Fruit fly (Drosophila melanogaster) whole organism, wandering third instar larva: ENCODE results near the gene CG10343.

ENCODE experiments used
- Abd-B ChIP-seq: fragments of >200 bp; optimal IDR thresholded peaks from 2 replicates; lab custom pipeline; 2017; ENCODE audit warnings: missing biosample characterization, missing genetic modification characterization
- CG32264 ChIP-seq: fragments of 200-800 bp; sonication (Bioruptor generic); optimal IDR thresholded peaks from 2 replicates; lab custom pipeline; 2016; ENCODE audit warnings: missing biosample characterization, missing genetic modification characterization
- CG9705 ChIP-seq: fragments of 200-800 bp; sonication (Bioruptor generic); optimal IDR thresholded peaks from 2 replicates; lab custom pipeline; 2018; ENCODE audit warnings: missing biosample characterization, mild to moderate bottlenecking, missing genetic modification characterization
- CrebA ChIP-seq: fragments of 200-800 bp; sonication (Bioruptor generic); optimal IDR thresholded peaks from 2 replicates; lab custom pipeline; 2016; ENCODE audit warnings: missing biosample characterization, mild to moderate bottlenecking, missing genetic modification characterization, borderline replicate concordance
- Dfd ChIP-seq: fragments of >200 bp; optimal IDR thresholded peaks from 2 replicates; lab custom pipeline; 2017; ENCODE audit warnings: missing biosample characterization, missing genetic modification characterization
- Dif ChIP-seq: fragments of 200-275, 200-300 bp; sonication (Bioruptor generic); optimal IDR thresholded peaks from 2 replicates; lab custom pipeline; 2018; ENCODE audit warnings: missing biosample characterization, missing genetic modification characterization; ENCODE audit not compliant: partially characterized antibody
- GATAd ChIP-seq: sonication (Bioruptor generic); optimal IDR thresholded peaks from 2 replicates; lab custom pipeline; 2016; ENCODE audit warnings: missing biosample characterization, missing genetic modification characterization
- HLH106 ChIP-seq: fragments of 200-800 bp; optimal IDR thresholded peaks from 3 replicates; lab custom pipeline; 2019; ENCODE audit warnings: missing biosample characterization, mild to moderate bottlenecking, missing genetic modification characterization, moderate library complexity
- Hnf4 ChIP-seq: fragments of 200-800 bp; sonication (Bioruptor generic); optimal IDR thresholded peaks from 2 replicates; lab custom pipeline; 2016; ENCODE audit warnings: missing biosample characterization, mild to moderate bottlenecking, missing genetic modification characterization
- Hr83 ChIP-seq: fragments of 200-300 bp; sonication (Bioruptor generic); optimal IDR thresholded peaks from 2 replicates; lab custom pipeline; 2016; ENCODE audit warnings: missing biosample characterization, mild to moderate bottlenecking, missing genetic modification characterization, moderate library complexity; ENCODE audit not compliant: poor library complexity, severe bottlenecking
- Jra ChIP-seq: sonication (Bioruptor generic); optimal IDR thresholded peaks from 2 replicates; lab custom pipeline; 2016; ENCODE audit warnings: missing biosample characterization, missing genetic modification characterization
- Mio ChIP-seq: sonication (Bioruptor generic); optimal IDR thresholded peaks from 2 replicates; lab custom pipeline; 2016; ENCODE audit warnings: missing biosample characterization, missing genetic modification characterization
- Myc ChIP-seq: fragments of >200 bp; optimal IDR thresholded peaks from 2 replicates; lab custom pipeline; 2017
- N ChIP-seq: fragments of >200 bp; optimal IDR thresholded peaks from 2 replicates; lab custom pipeline; 2018; ENCODE audit warnings: missing biosample characterization, missing external identifiers, missing genetic modification characterization
- OdsH ChIP-seq: fragments of 200-800 bp; sonication (Bioruptor generic); optimal IDR thresholded peaks from 2 replicates; lab custom pipeline; 2016; ENCODE audit warnings: missing biosample characterization, mild to moderate bottlenecking, missing genetic modification characterization
- Rel ChIP-seq, 2 experiments: fragments of 200-800 bp; sonication (Bioruptor generic) in 1 of 2; optimal IDR thresholded peaks; 2 replicates in 1 of 2; 3 replicates in 1 of 2; lab custom pipeline; 2016 to 2019; ENCODE audit warnings: mild to moderate bottlenecking in 2 of 2, missing biosample characterization in 2 of 2, missing genetic modification characterization in 2 of 2, moderate library complexity in 1 of 2
- Sp1 ChIP-seq: fragments of 200-800 bp; sonication (Bioruptor generic); optimal IDR thresholded peaks from 3 replicates; lab custom pipeline; 2019; ENCODE audit warnings: missing biosample characterization, mild to moderate bottlenecking, missing genetic modification characterization, moderate library complexity
- Vsx2 ChIP-seq: fragments of 200-300, 225-300 bp; sonication (Bioruptor generic); optimal IDR thresholded peaks from 2 replicates; lab custom pipeline; 2018; ENCODE audit warnings: missing biosample characterization, missing genetic modification characterization; ENCODE audit not compliant: partially characterized antibody
- br ChIP-seq: fragments of 200-800 bp; sonication (Bioruptor generic); optimal IDR thresholded peaks from 2 replicates; lab custom pipeline; 2016; ENCODE audit warnings: missing biosample characterization, missing genetic modification characterization
- brk ChIP-seq: fragments of 200-800 bp; sonication (Bioruptor generic); optimal IDR thresholded peaks from 2 replicates; lab custom pipeline; 2016; ENCODE audit warnings: missing biosample characterization, mild to moderate bottlenecking, missing genetic modification characterization
- dmrt93B ChIP-seq: fragments of 200-800 bp; sonication (Bioruptor generic); optimal IDR thresholded peaks from 2 replicates; lab custom pipeline; 2018; ENCODE audit warnings: missing biosample characterization, mild to moderate bottlenecking, missing genetic modification characterization
- dsf ChIP-seq: sonication (Bioruptor generic); optimal IDR thresholded peaks from 2 replicates; lab custom pipeline; 2016; ENCODE audit warnings: missing biosample characterization, missing genetic modification characterization, borderline replicate concordance
- ey ChIP-seq: fragments of 200-800 bp; sonication (Bioruptor generic); optimal IDR thresholded peaks from 2 replicates; lab custom pipeline; 2016; ENCODE audit warnings: missing biosample characterization, missing genetic modification characterization
- foxo ChIP-seq, 2 experiments: fragments of 200-800 bp; sonication (Bioruptor generic); optimal IDR thresholded peaks; 2 replicates in 1 of 2; 3 replicates in 1 of 2; lab custom pipeline; 2016 to 2017; ENCODE audit warnings: missing biosample characterization in 2 of 2, missing genetic modification characterization in 2 of 2
- fru ChIP-seq: fragments of 200-800 bp; sonication (Bioruptor generic); optimal IDR thresholded peaks from 3 replicates; lab custom pipeline; 2016; ENCODE audit warnings: missing biosample characterization, mild to moderate bottlenecking, missing genetic modification characterization
- jim ChIP-seq: fragments of 175-275, 200-325 bp; sonication (Bioruptor generic); optimal IDR thresholded peaks from 2 replicates; lab custom pipeline; 2016; ENCODE audit warnings: missing biosample characterization, mild to moderate bottlenecking, missing genetic modification characterization
- lola ChIP-seq: fragments of >200 bp; optimal IDR thresholded peaks from 2 replicates; lab custom pipeline; 2017; ENCODE audit warnings: missing biosample characterization, missing genetic modification characterization
- psq ChIP-seq: fragments of 200-800 bp; sonication (Bioruptor generic); optimal IDR thresholded peaks from 3 replicates; lab custom pipeline; 2017; ENCODE audit warnings: missing biosample characterization, mild to moderate bottlenecking, missing genetic modification characterization, moderate library complexity
- rgr ChIP-seq: fragments of 200-800 bp; sonication (Bioruptor generic); optimal IDR thresholded peaks from 3 replicates; lab custom pipeline; 2016; ENCODE audit warnings: missing biosample characterization, mild to moderate bottlenecking, missing genetic modification characterization
- sage ChIP-seq: fragments of 200-800 bp; sonication (Bioruptor generic); optimal IDR thresholded peaks from 2 replicates; lab custom pipeline; 2016; ENCODE audit warnings: missing biosample characterization, mild to moderate bottlenecking, missing genetic modification characterization
- sv ChIP-seq: fragments of 200-800 bp; sonication (Bioruptor generic); optimal IDR thresholded peaks from 3 replicates; lab custom pipeline; 2016; ENCODE audit warnings: missing biosample characterization, missing genetic modification characterization
- tai ChIP-seq: sonication (Bioruptor generic); optimal IDR thresholded peaks from 2 replicates; lab custom pipeline; 2016; ENCODE audit warnings: missing biosample characterization, missing genetic modification characterization
- usp ChIP-seq: fragments of >200 bp; optimal IDR thresholded peaks from 2 replicates; lab custom pipeline; 2017; ENCODE audit warnings: missing biosample characterization, missing genetic modification characterization
- woc ChIP-seq: sonication (Bioruptor generic); optimal IDR thresholded peaks from 2 replicates; lab custom pipeline; 2016; ENCODE audit warnings: missing biosample characterization, mild to moderate bottlenecking, missing genetic modification characterization

CG10343 gene

dm6 chr2L:18665952-18666606 is 37.2 kb upstream of the CG10343 start:
- peak in 1 of 2 experiments; percentile 47 for TF ChIP-seq foxo (GFP tag; optimal IDR thresholded peaks at IDR 0.05; lab: Kevin White, UChicago)
- TF ChIP-seq Hr83 (GFP tag; lab: Kevin White, UChicago) = peak; percentile 38
- TF ChIP-seq CG9705 (GFP tag; lab: Kevin White, UChicago) = peak; percentile 18
- TF ChIP-seq sv (GFP tag; lab: Kevin White, UChicago) = peak; percentile 17
- TF ChIP-seq psq = peak; percentile 3
- no peak for TF ChIP-seq dsf (GFP tag; lab: Kevin White, UChicago)
- peak; percentile 34 for TF ChIP-seq HLH106 (tag; lab: Kevin White, UChicago)
- TF ChIP-seq Abd-B (GFP tag; lab: Kevin White, UChicago) = no peak
- TF ChIP-seq OdsH = peak; percentile 31
- TF ChIP-seq Rel (GFP tag; optimal IDR thresholded peaks at IDR 0.05; lab: Kevin White, UChicago) = no peak
- TF ChIP-seq Rel (tag; optimal IDR thresholded peaks at IDR 0.05; lab: Kevin White, UChicago) = no peak
- peak; percentile 10 for TF ChIP-seq dmrt93B (GFP tag; lab: Kevin White, UChicago)
- TF ChIP-seq Myc = peak; percentile 97

- TF ChIP-seq jim (GFP tag; lab: Kevin White, UChicago) (no peak), Vsx2 (GFP tag; lab: Kevin White, UChicago) (no peak), OdsH (no peak), CG9705 (GFP tag; lab: Kevin White, UChicago) (no peak), tai (GFP tag; lab: Kevin White, UChicago) (no peak), usp (no peak)
Observed at dm6 chr2L:18671146-18671545, 32.1 kb upstream of the CG10343 start, which contains the start of gene CG43338. Gene CG43338 (minus strand): TSS chr2L:18671246.

dm6 chr2L:18673185-18673584 is 30.1 kb upstream of the CG10343 start, which contains the start of gene CG43339:
Gene CG43339 (minus strand): TSS chr2L:18673285.
- TF ChIP-seq foxo (GFP tag; optimal IDR thresholded peaks at IDR 0.05; lab: Kevin White, UChicago) (no peak), usp (no peak), OdsH (no peak), tai (GFP tag; lab: Kevin White, UChicago) (no peak), dmrt93B (GFP tag; lab: Kevin White, UChicago) (no peak), GATAd (GFP tag; lab: Kevin White, UChicago) (no peak), psq (no peak), CG32264 (no peak), br (GFP tag; lab: Kevin White, UChicago) (no peak), Dfd (no peak), Jra (GFP tag; lab: Kevin White, UChicago) (no peak)

dm6 chr2L:18674994-18675393 is 28.3 kb upstream of the CG10343 start, which contains the start of gene Mst36Fb:
Gene Mst36Fb (minus strand): TSS chr2L:18675094.
- TF ChIP-seq foxo (GFP tag; optimal IDR thresholded peaks at IDR 0.05; lab: Kevin White, UChicago) = no peak
- TF ChIP-seq N = no peak
- no peak for TF ChIP-seq CG9705 (GFP tag; lab: Kevin White, UChicago)
- TF ChIP-seq tai (GFP tag; lab: Kevin White, UChicago) = no peak
- TF ChIP-seq dsf (GFP tag; lab: Kevin White, UChicago) = no peak
- TF ChIP-seq Vsx2 (GFP tag; lab: Kevin White, UChicago) = no peak
- no peak for TF ChIP-seq fru
- TF ChIP-seq, all 38 proteins: peak for 0

DNA sequence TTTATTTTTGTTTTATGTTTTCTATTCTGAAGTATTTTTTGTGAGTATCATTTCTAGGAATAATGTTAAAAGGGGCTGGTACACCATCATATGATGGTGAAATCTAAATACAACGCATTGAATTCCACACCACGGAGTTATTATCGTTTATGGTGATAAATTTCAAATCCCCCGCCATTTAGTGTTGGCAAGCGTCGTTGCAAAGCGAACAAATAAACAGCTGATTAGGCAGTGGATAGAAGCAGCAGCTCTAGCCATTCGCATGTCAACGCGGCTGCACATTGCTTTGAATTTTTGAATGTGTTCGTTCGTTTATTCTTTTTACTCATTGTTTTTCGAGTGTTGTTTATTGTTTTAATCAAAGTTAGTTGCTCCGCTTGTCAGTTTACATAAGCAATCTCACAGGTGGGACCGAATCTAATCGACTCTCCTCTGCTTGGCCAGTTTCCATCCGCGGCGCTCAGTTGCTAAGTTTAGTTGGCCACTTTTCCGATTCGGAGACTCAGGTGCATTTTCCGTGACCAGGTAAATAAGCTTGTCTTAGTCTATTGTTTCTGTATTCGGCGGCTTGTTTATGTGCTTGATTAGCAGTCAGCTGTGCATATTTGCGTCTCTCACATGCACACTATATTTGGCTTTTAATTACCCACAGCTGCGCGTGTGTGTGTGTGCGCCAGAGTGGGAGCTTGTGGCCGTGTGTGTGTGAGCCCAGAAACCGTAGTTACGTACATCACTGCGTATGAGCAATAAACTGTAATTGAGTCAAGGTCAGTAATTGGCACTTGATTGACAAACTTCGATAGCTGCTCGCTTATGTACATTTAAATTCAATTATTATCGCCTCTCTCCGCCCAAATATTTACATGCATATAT is 26.1 kb upstream of the CG10343 start, which contains the start of the genes Mst36Fa and CG31751:
Gene Mst36Fa (minus strand): TSS at position 51 of the 873 bp plus-strand sequence.
Gene CG31751 (plus strand): TSS at position 274 of the 873 bp plus-strand sequence.
- TF ChIP-seq dmrt93B (GFP tag; lab: Kevin White, UChicago) = no peak
- no peak for TF ChIP-seq usp
- TF ChIP-seq fru = peak; percentile 34
- TF ChIP-seq Hr83 (GFP tag; lab: Kevin White, UChicago) = peak; percentile 92
- no peak for TF ChIP-seq lola (GFP tag; lab: Kevin White, UChicago)
- no peak for TF ChIP-seq Dif (GFP tag; lab: Kevin White, UChicago)
- TF ChIP-seq N = no peak
- no peak for TF ChIP-seq woc (GFP tag; lab: Kevin White, UChicago)
- TF ChIP-seq Abd-B (GFP tag; lab: Kevin White, UChicago) = no peak
- TF ChIP-seq Rel (GFP tag; optimal IDR thresholded peaks at IDR 0.05; lab: Kevin White, UChicago) = no peak
- TF ChIP-seq Rel (tag; optimal IDR thresholded peaks at IDR 0.05; lab: Kevin White, UChicago) = peak; percentile 29
- peak; percentile 14 for TF ChIP-seq Sp1 (GFP tag; lab: Kevin White, UChicago)
- TF ChIP-seq Mio (GFP tag; lab: Kevin White, UChicago) = no peak
- peak; percentile 61 for TF ChIP-seq rgr
- no peak for TF ChIP-seq sage (GFP tag; lab: Kevin White, UChicago)
- no peak for TF ChIP-seq brk (GFP tag; lab: Kevin White, UChicago)
- peak; percentile 61 for TF ChIP-seq OdsH
- no peak for TF ChIP-seq Jra (GFP tag; lab: Kevin White, UChicago)
- peak; percentile 38 for TF ChIP-seq Myc
- TF ChIP-seq sv (GFP tag; lab: Kevin White, UChicago) = peak; percentile 55
- TF ChIP-seq Dfd = no peak
- TF ChIP-seq psq = peak; percentile 27
- no peak for TF ChIP-seq GATAd (GFP tag; lab: Kevin White, UChicago)
- TF ChIP-seq ey (GFP tag; lab: Kevin White, UChicago) = peak; percentile 50
- TF ChIP-seq Vsx2 (GFP tag; lab: Kevin White, UChicago) = no peak
- peak; percentile 69 for TF ChIP-seq Hnf4 (GFP tag; lab: Kevin White, UChicago)
- TF ChIP-seq jim (GFP tag; lab: Kevin White, UChicago) = no peak
- TF ChIP-seq CrebA (GFP tag; lab: Kevin White, UChicago) = no peak
- TF ChIP-seq CG9705 (GFP tag; lab: Kevin White, UChicago) = no peak
